Fruit fly (Drosophila melanogaster) whole organism, embryonic: ENCODE measurements around the gene CG6415.

Experiments used
- Asciz ChIP-seq: fragments of 200-800 bp; sonication (Bioruptor generic); optimal IDR thresholded peaks from 2 replicates; lab custom pipeline; 2017; ENCODE audit warnings: missing biosample characterization, mild to moderate bottlenecking, missing genetic modification characterization, missing genetic modification reagents
- Atf-2 ChIP-seq: fragments of 200-800 bp; sonication (Bioruptor generic); optimal IDR thresholded peaks from 2 replicates; lab custom pipeline; 2016; ENCODE audit warnings: missing biosample characterization, missing genetic modification characterization
- B-H2 ChIP-seq: fragments of 200-800 bp; sonication (Bioruptor generic); optimal IDR thresholded peaks from 2 replicates; lab custom pipeline; 2018; ENCODE audit warnings: missing biosample characterization, mild to moderate bottlenecking, missing genetic modification characterization
- Bdp1 ChIP-seq: fragments of 200-800 bp; sonication (Bioruptor generic); optimal IDR thresholded peaks from 3 replicates; lab custom pipeline; 2016; ENCODE audit warnings: missing biosample characterization, missing genetic modification characterization
- CG10147 ChIP-seq: fragments of 200-800 bp; sonication (Bioruptor generic); optimal IDR thresholded peaks from 2 replicates; lab custom pipeline; 2019; ENCODE audit warnings: missing biosample characterization, mild to moderate bottlenecking, missing genetic modification characterization, moderate library complexity
- CG10431 ChIP-seq: fragments of 200-800 bp; sonication (Bioruptor generic); optimal IDR thresholded peaks from 3 replicates; lab custom pipeline; 2018; ENCODE audit warnings: missing biosample characterization, mild to moderate bottlenecking, missing genetic modification characterization
- CG11085 ChIP-seq: fragments of 200-800 bp; sonication (Bioruptor generic); IDR thresholded peaks from 2 replicates; pipeline ENCODE4 v1.3.6; 2022; ENCODE audit warnings: missing biosample characterization, missing genetic modification characterization
- CG11504 ChIP-seq: fragments of 200-800 bp; sonication (Bioruptor generic); optimal IDR thresholded peaks from 3 replicates; lab custom pipeline; 2019; ENCODE audit warnings: missing biosample characterization, mild to moderate bottlenecking, missing genetic modification characterization, moderate library complexity
- CG12071 ChIP-seq: fragments of 200-800 bp; sonication (Bioruptor generic); optimal IDR thresholded peaks from 3 replicates; lab custom pipeline; 2018; ENCODE audit warnings: missing biosample characterization, mild to moderate bottlenecking, missing genetic modification characterization
- CG12155 ChIP-seq: fragments of 200-800 bp; sonication (Bioruptor generic); optimal IDR thresholded peaks from 3 replicates; lab custom pipeline; 2016; ENCODE audit warnings: missing biosample characterization, missing genetic modification characterization
- CG12236 ChIP-seq: fragments of 200-800 bp; sonication (Bioruptor generic); optimal IDR thresholded peaks from 2 replicates; lab custom pipeline; 2016; ENCODE audit warnings: missing biosample characterization, missing genetic modification characterization
- CG12391 ChIP-seq: fragments of 200-800 bp; sonication (Bioruptor generic); optimal IDR thresholded peaks from 3 replicates; lab custom pipeline; 2018; ENCODE audit warnings: missing biosample characterization, mild to moderate bottlenecking, missing genetic modification characterization, moderate library complexity
- CG12659 ChIP-seq: fragments of 200-800 bp; sonication (Bioruptor generic); optimal IDR thresholded peaks from 3 replicates; lab custom pipeline; 2017; ENCODE audit warnings: mild to moderate bottlenecking, missing biosample characterization, missing genetic modification reagents, missing genetic modification characterization
- CG12744 ChIP-seq: fragments of 200-800 bp; sonication (Bioruptor generic); optimal IDR thresholded peaks from 2 replicates; lab custom pipeline; 2016; ENCODE audit warnings: missing biosample characterization, missing genetic modification characterization
- CG17568 ChIP-seq: fragments of 200-800 bp; sonication (Bioruptor generic); optimal IDR thresholded peaks from 2 replicates; lab custom pipeline; 2018; ENCODE audit warnings: missing biosample characterization, mild to moderate bottlenecking, missing genetic modification characterization, moderate library complexity
- CG1832 ChIP-seq: fragments of 200-800 bp; sonication (Bioruptor generic); optimal IDR thresholded peaks from 2 replicates; lab custom pipeline; 2017; ENCODE audit warnings: missing biosample characterization, mild to moderate bottlenecking, missing genetic modification characterization, inconsistent platforms
- CG2875 ChIP-seq: fragments of 200-800 bp; sonication (Bioruptor generic); optimal IDR thresholded peaks from 2 replicates; lab custom pipeline; 2017; ENCODE audit warnings: missing biosample characterization, mild to moderate bottlenecking, missing genetic modification characterization, missing genetic modification reagents
- CG4404 ChIP-seq: fragments of 200-800 bp; sonication (Bioruptor generic); IDR thresholded peaks from 2 replicates; pipeline ENCODE4 v1.3.6; 2022; ENCODE audit warnings: missing biosample characterization, missing genetic modification characterization
- CG5953 ChIP-seq: fragments of 200-800 bp; sonication (Bioruptor generic); IDR thresholded peaks from 2 replicates; pipeline ENCODE4 v1.3.6; 2022; ENCODE audit warnings: missing biosample characterization, missing genetic modification characterization
- CG8290 ChIP-seq, 3 experiments: fragments of 200-800 bp; sonication (Bioruptor generic); optimal IDR thresholded peaks; 2 replicates each; lab custom pipeline; 2016 to 2019; ENCODE audit warnings: missing biosample characterization in 3 of 3, missing genetic modification characterization in 3 of 3, mild to moderate bottlenecking in 2 of 3, moderate library complexity in 1 of 3
- Ets65A ChIP-seq: fragments of 200-800 bp; sonication (Bioruptor generic); peaks from one replicate; lab custom pipeline; 2016; ENCODE audit warnings: missing biosample characterization, missing genetic modification characterization
- Fer1 ChIP-seq: fragments of 200-800 bp; sonication (Bioruptor generic); optimal IDR thresholded peaks from 2 replicates; lab custom pipeline; 2017; ENCODE audit warnings: missing biosample characterization, mild to moderate bottlenecking, missing genetic modification characterization
- Fer3 ChIP-seq: fragments of 200-800 bp; sonication (Bioruptor generic); optimal IDR thresholded peaks from 2 replicates; lab custom pipeline; 2018; ENCODE audit warnings: missing biosample characterization, mild to moderate bottlenecking, missing genetic modification characterization, moderate library complexity
- MBD-R2 ChIP-seq: fragments of 200-800 bp; sonication (Bioruptor generic); IDR thresholded peaks from 2 replicates; pipeline ENCODE4 v1.3.6; 2022; ENCODE audit warnings: missing biosample characterization, missing genetic modification characterization
- NFAT ChIP-seq: fragments of 200-800 bp; sonication (Bioruptor generic); IDR thresholded peaks from 2 replicates; pipeline ENCODE4 v1.3.6; 2022; ENCODE audit warnings: missing biosample characterization, missing genetic modification characterization
- Optix ChIP-seq: fragments of 200-800 bp; sonication (Bioruptor generic); IDR thresholded peaks from 3 replicates; pipeline ENCODE4 v1.3.6; 2022; ENCODE audit warnings: missing biosample characterization, missing genetic modification characterization
- Poxn ChIP-seq: fragments of 200-800 bp; sonication (Bioruptor generic); IDR thresholded peaks from 2 replicates; pipeline ENCODE4 v1.3.6; 2022; ENCODE audit warnings: missing biosample characterization, missing genetic modification characterization
- Tbp ChIP-seq: fragments of >200 bp; optimal IDR thresholded peaks from 2 replicates; lab custom pipeline; 2018; ENCODE audit warnings: missing biosample characterization, missing genetic modification characterization
- Usf ChIP-seq: fragments of 200-800 bp; sonication (Bioruptor generic); optimal IDR thresholded peaks from 2 replicates; lab custom pipeline; 2017; ENCODE audit warnings: missing genotype, missing biosample characterization, missing genetic modification characterization
- cad ChIP-seq: fragments of >200 bp; optimal IDR thresholded peaks from 2 replicates; lab custom pipeline; 2017; ENCODE audit warnings: missing biosample characterization, missing genetic modification characterization
- cato ChIP-seq: fragments of 200-800 bp; sonication (Bioruptor generic); optimal IDR thresholded peaks from 2 replicates; lab custom pipeline; 2016; ENCODE audit warnings: missing biosample characterization, missing genetic modification characterization, borderline replicate concordance
- caup ChIP-seq: fragments of 200-800 bp; sonication (Bioruptor generic); optimal IDR thresholded peaks from 3 replicates; lab custom pipeline; 2017; ENCODE audit warnings: missing biosample characterization, mild to moderate bottlenecking, missing genetic modification characterization, moderate library complexity; ENCODE audit not compliant: severe bottlenecking
- gsb ChIP-seq: fragments of 200-800 bp; sonication (Bioruptor generic); IDR thresholded peaks from 2 replicates; pipeline ENCODE4 v1.3.6; 2022; ENCODE audit warnings: missing biosample characterization, missing genetic modification characterization
- gt ChIP-seq: fragments of 200-800 bp; sonication (Bioruptor generic); IDR thresholded peaks from 2 replicates; pipeline ENCODE4 v1.3.6; 2022; ENCODE audit warnings: missing biosample characterization, missing genetic modification characterization
- h ChIP-seq: fragments of >200 bp; optimal IDR thresholded peaks from 2 replicates; lab custom pipeline; 2017
- jigr1 ChIP-seq: fragments of 200-800 bp; sonication (Bioruptor generic); IDR thresholded peaks from 3 replicates; pipeline ENCODE4 v1.3.6; 2022; ENCODE audit warnings: missing biosample characterization, missing genetic modification characterization
- knrl ChIP-seq: fragments of 200-800 bp; sonication (Bioruptor generic); IDR thresholded peaks from 3 replicates; pipeline ENCODE4 v1.3.6; 2022; ENCODE audit warnings: missing biosample characterization, missing genetic modification characterization; ENCODE audit not compliant: partially characterized antibody
- maf-S ChIP-seq: fragments of 200-800 bp; sonication (Bioruptor generic); optimal IDR thresholded peaks from 2 replicates; lab custom pipeline; 2016; ENCODE audit warnings: missing biosample characterization, missing genetic modification characterization
- nom ChIP-seq: fragments of 200-800 bp; sonication (Bioruptor generic); optimal IDR thresholded peaks from 2 replicates; lab custom pipeline; 2017; ENCODE audit warnings: missing biosample characterization, missing genetic modification characterization, mild to moderate bottlenecking, moderate library complexity, missing genetic modification reagents
- onecut ChIP-seq: fragments of 200-800 bp; sonication (Bioruptor generic); IDR thresholded peaks from 2 replicates; pipeline ENCODE4 v1.3.6; 2022; ENCODE audit warnings: missing biosample characterization, missing genetic modification characterization
- otp ChIP-seq: fragments of 200-800 bp; sonication (Bioruptor generic); IDR thresholded peaks from 3 replicates; pipeline ENCODE4, ENCODE4 v1.3.6; 2022; ENCODE audit warnings: missing biosample characterization, missing genetic modification characterization
- prd ChIP-seq, 3 experiments: fragments of >200 bp in 2 of 3; fragments of 200-800 bp in 1 of 3; sonication (Bioruptor generic) in 1 of 3; optimal IDR thresholded peaks in 2 of 3; IDR thresholded peaks in 1 of 3; 2 replicates in 2 of 3; 3 replicates in 1 of 3; pipeline versions ENCODE4 v1.3.6 to Lab custom; 2017 to 2022; ENCODE audit warnings: missing biosample characterization in 1 of 3, missing genetic modification characterization in 1 of 3
- pum ChIP-seq: fragments of 200-800 bp; sonication (Bioruptor generic); optimal IDR thresholded peaks from 2 replicates; lab custom pipeline; 2016; ENCODE audit warnings: missing biosample characterization, missing genetic modification characterization
- sima ChIP-seq: fragments of 200-800 bp; sonication (Bioruptor generic); optimal IDR thresholded peaks from 2 replicates; lab custom pipeline; 2016; ENCODE audit warnings: missing biosample characterization, missing genetic modification characterization
- sqz ChIP-seq: fragments of 200-800 bp; sonication (Bioruptor generic); optimal IDR thresholded peaks from 3 replicates; lab custom pipeline; 2018; ENCODE audit warnings: missing biosample characterization, mild to moderate bottlenecking, missing genetic modification characterization
- sr ChIP-seq: fragments of 200-800 bp; sonication (Bioruptor generic); IDR thresholded peaks from 3 replicates; pipeline ENCODE4 v1.3.6; 2022; ENCODE audit warnings: missing biosample characterization, missing genetic modification characterization
- trem ChIP-seq: fragments of 200-800 bp; optimal IDR thresholded peaks from 3 replicates; lab custom pipeline; 2019; ENCODE audit warnings: missing biosample characterization, mild to moderate bottlenecking, missing genetic modification characterization, moderate library complexity
- wek ChIP-seq: fragments of 200-800 bp; sonication (Bioruptor generic); optimal IDR thresholded peaks from 3 replicates; lab custom pipeline; 2018; ENCODE audit warnings: missing biosample characterization, mild to moderate bottlenecking, missing genetic modification characterization, moderate library complexity
- yki ChIP-seq: fragments of >200 bp; optimal IDR thresholded peaks from 3 replicates; lab custom pipeline; 2018
- zen2 ChIP-seq: fragments of 200-800 bp; sonication (Bioruptor generic); IDR thresholded peaks from 3 replicates; pipeline ENCODE4 v1.3.6; 2022; ENCODE audit warnings: missing biosample characterization, missing genetic modification characterization; ENCODE audit not compliant: partially characterized antibody
- zfh2 ChIP-seq: fragments of 200-800 bp; sonication (Bioruptor generic); optimal IDR thresholded peaks from 2 replicates; lab custom pipeline; 2016; ENCODE audit warnings: missing biosample characterization, missing genetic modification characterization

CG6415 gene

DNA sequence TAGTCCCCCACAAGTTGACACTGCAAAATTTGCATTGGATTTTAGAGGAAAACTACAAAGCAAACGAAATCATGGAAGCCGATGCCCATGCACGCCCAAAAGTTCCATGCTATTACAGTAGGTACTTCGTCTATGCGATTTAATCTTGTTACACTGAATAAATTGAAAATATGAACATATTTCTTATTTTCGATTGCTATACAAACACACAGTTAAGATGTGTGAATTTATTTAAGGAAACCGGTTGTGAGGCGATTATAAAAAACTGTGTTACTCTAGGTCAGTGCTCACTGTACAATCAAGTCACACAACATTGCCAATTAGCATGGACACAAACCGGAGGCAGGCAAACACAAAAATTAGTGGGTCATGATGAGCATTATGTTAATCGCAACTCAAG, 37.8 kb upstream of the CG6415 start (continued):
- TF ChIP-seq cad: no peak
- peak; percentile 75 for TF ChIP-seq CG5953 (GFP tag; lab: Robert Waterston, UW)
- no peak for TF ChIP-seq CG10431 (GFP tag; lab: Kevin White, UChicago)
- peak; percentile 7 for TF ChIP-seq Bdp1 (GFP tag; lab: Kevin White, UChicago)
- peak; percentile 87 for TF ChIP-seq CG11504
- peak; percentile 74 for TF ChIP-seq Atf-2 (GFP tag; lab: Kevin White, UChicago)
- TF ChIP-seq Optix: peak; percentile 73
- TF ChIP-seq NFAT (GFP tag; lab: Robert Waterston, UW): peak; percentile 78
- no peak for TF ChIP-seq Tbp (GFP tag; lab: Kevin White, UChicago)
- peak; percentile 5 for TF ChIP-seq trem (tag; lab: Kevin White, UChicago)
- TF ChIP-seq h (lab: Kevin White, UChicago): no peak
- no peak for TF ChIP-seq knrl
- peak; percentile 48 for TF ChIP-seq CG17568
- peak; percentile 61 for TF ChIP-seq onecut (GFP tag; lab: Robert Waterston, UW)
- 0 out of 2 replicates have a peak, but pooled peaks have one; percentile 22 for TF ChIP-seq Poxn (GFP tag; lab: Robert Waterston, UW)
- peak; percentile 82 for TF ChIP-seq pum (GFP tag; lab: Kevin White, UChicago)
- peak; percentile 24 for TF ChIP-seq CG8290 (GFP tag; optimal IDR thresholded peaks at IDR 0.05; lab: Kevin White, UChicago)
- TF ChIP-seq CG8290 (tag; optimal IDR thresholded peaks at IDR 0.05; lab: Kevin White, UChicago): peak in 1 of 2 experiments; percentile 85
- no peak for TF ChIP-seq prd (optimal IDR thresholded peaks at IDR 0.05; lab: Kevin White, UChicago)
- TF ChIP-seq prd (GFP tag; IDR thresholded peaks at IDR 0.05; lab: Robert Waterston, UW): peak; percentile 92
- TF ChIP-seq gt (GFP tag; lab: Robert Waterston, UW): no peak
- peak; percentile 55 for TF ChIP-seq MBD-R2 (GFP tag; lab: Robert Waterston, UW)
- TF ChIP-seq gsb (GFP tag; lab: Robert Waterston, UW): peak; percentile 79
- peak; percentile 75 for TF ChIP-seq CG12659 (GFP tag; lab: Kevin White, UChicago)
- no peak for TF ChIP-seq yki (lab: Kevin White, UChicago)
- no peak for TF ChIP-seq zen2 (GFP tag; lab: Robert Waterston, UW)
- peak; percentile 23 for TF ChIP-seq CG10147 (GFP tag; lab: Kevin White, UChicago)
- TF ChIP-seq CG12391: peak; percentile 80
- TF ChIP-seq maf-S: peak; percentile 61
- peak; percentile 46 for TF ChIP-seq CG12744
- peak; percentile 33 for TF ChIP-seq cato (GFP tag; lab: Kevin White, UChicago)
- TF ChIP-seq sr: peak; percentile 66; the same call in 1 of the 3 replicates
- peak; percentile 51 for TF ChIP-seq CG11085 (GFP tag; lab: Robert Waterston, UW)
- no peak for TF ChIP-seq CG1832 (GFP tag; lab: Kevin White, UChicago)
- peak; percentile 57 for TF ChIP-seq CG12236 (GFP tag; lab: Kevin White, UChicago)
- peak; percentile 59 for TF ChIP-seq zfh2 (GFP tag; lab: Kevin White, UChicago)
- TF ChIP-seq caup (GFP tag; lab: Kevin White, UChicago): peak; percentile 68
- peak; percentile 75 for TF ChIP-seq Fer1 (GFP tag; lab: Kevin White, UChicago)
- TF ChIP-seq Asciz (GFP tag; lab: Kevin White, UChicago): peak; percentile 62
- no peak for TF ChIP-seq B-H2 (GFP tag; lab: Kevin White, UChicago)
- peak; percentile 56 for TF ChIP-seq CG4404 (GFP tag; lab: Robert Waterston, UW)
- peak; percentile 23 for TF ChIP-seq nom
- TF ChIP-seq Usf (GFP tag; lab: Kevin White, UChicago): peak; percentile 16
- TF ChIP-seq CG2875 (GFP tag; lab: Kevin White, UChicago): peak; percentile 49
- TF ChIP-seq CG12155 (GFP tag; lab: Kevin White, UChicago): peak; percentile 56
- peak; percentile 75; the same call in 2 of the 3 replicates for TF ChIP-seq jigr1 (GFP tag; lab: Robert Waterston, UW)
- TF ChIP-seq otp (GFP tag; lab: Robert Waterston, UW): peak; percentile 83
- peak; percentile 77 for TF ChIP-seq Fer3 (tag; lab: Kevin White, UChicago)
- peak; percentile 56 for TF ChIP-seq wek (GFP tag; lab: Kevin White, UChicago)
- peak; percentile 94 for TF ChIP-seq Ets65A
- TF ChIP-seq sqz (GFP tag; lab: Kevin White, UChicago): peak; percentile 8
- TF ChIP-seq sima (GFP tag; lab: Kevin White, UChicago): peak; percentile 4
- peak; percentile 81 for TF ChIP-seq CG12071
